Fruit fly (Drosophila melanogaster) whole organism, wandering third instar larva: ENCODE data around the gene faf.

Experiments used
- Abd-B ChIP-seq: fragments of >200 bp; optimal IDR thresholded peaks from 2 replicates; lab custom pipeline; 2017; ENCODE audit warnings: missing biosample characterization, missing genetic modification characterization
- CG32264 ChIP-seq: fragments of 200-800 bp; sonication (Bioruptor generic); optimal IDR thresholded peaks from 2 replicates; lab custom pipeline; 2016; ENCODE audit warnings: missing biosample characterization, missing genetic modification characterization
- CG9705 ChIP-seq: fragments of 200-800 bp; sonication (Bioruptor generic); optimal IDR thresholded peaks from 2 replicates; lab custom pipeline; 2018; ENCODE audit warnings: missing biosample characterization, mild to moderate bottlenecking, missing genetic modification characterization
- CrebA ChIP-seq: fragments of 200-800 bp; sonication (Bioruptor generic); optimal IDR thresholded peaks from 2 replicates; lab custom pipeline; 2016; ENCODE audit warnings: missing biosample characterization, mild to moderate bottlenecking, missing genetic modification characterization, borderline replicate concordance
- Dfd ChIP-seq: fragments of >200 bp; optimal IDR thresholded peaks from 2 replicates; lab custom pipeline; 2017; ENCODE audit warnings: missing biosample characterization, missing genetic modification characterization
- Dif ChIP-seq: fragments of 200-275, 200-300 bp; sonication (Bioruptor generic); optimal IDR thresholded peaks from 2 replicates; lab custom pipeline; 2018; ENCODE audit warnings: missing biosample characterization, missing genetic modification characterization; ENCODE audit not compliant: partially characterized antibody
- GATAd ChIP-seq: sonication (Bioruptor generic); optimal IDR thresholded peaks from 2 replicates; lab custom pipeline; 2016; ENCODE audit warnings: missing biosample characterization, missing genetic modification characterization
- HLH106 ChIP-seq: fragments of 200-800 bp; optimal IDR thresholded peaks from 3 replicates; lab custom pipeline; 2019; ENCODE audit warnings: missing biosample characterization, mild to moderate bottlenecking, missing genetic modification characterization, moderate library complexity
- Hnf4 ChIP-seq: fragments of 200-800 bp; sonication (Bioruptor generic); optimal IDR thresholded peaks from 2 replicates; lab custom pipeline; 2016; ENCODE audit warnings: missing biosample characterization, mild to moderate bottlenecking, missing genetic modification characterization
- Hr78 ChIP-seq: fragments of >200 bp; optimal IDR thresholded peaks from 2 replicates; lab custom pipeline; 2017; ENCODE audit warnings: missing biosample characterization, missing genetic modification characterization
- Hr83 ChIP-seq: fragments of 200-300 bp; sonication (Bioruptor generic); optimal IDR thresholded peaks from 2 replicates; lab custom pipeline; 2016; ENCODE audit warnings: missing biosample characterization, mild to moderate bottlenecking, missing genetic modification characterization, moderate library complexity; ENCODE audit not compliant: poor library complexity, severe bottlenecking
- Jra ChIP-seq: sonication (Bioruptor generic); optimal IDR thresholded peaks from 2 replicates; lab custom pipeline; 2016; ENCODE audit warnings: missing biosample characterization, missing genetic modification characterization
- Mio ChIP-seq: sonication (Bioruptor generic); optimal IDR thresholded peaks from 2 replicates; lab custom pipeline; 2016; ENCODE audit warnings: missing biosample characterization, missing genetic modification characterization
- Myc ChIP-seq: fragments of >200 bp; optimal IDR thresholded peaks from 2 replicates; lab custom pipeline; 2017
- N ChIP-seq: fragments of >200 bp; optimal IDR thresholded peaks from 2 replicates; lab custom pipeline; 2018; ENCODE audit warnings: missing biosample characterization, missing external identifiers, missing genetic modification characterization
- OdsH ChIP-seq: fragments of 200-800 bp; sonication (Bioruptor generic); optimal IDR thresholded peaks from 2 replicates; lab custom pipeline; 2016; ENCODE audit warnings: missing biosample characterization, mild to moderate bottlenecking, missing genetic modification characterization
- Rel ChIP-seq, 2 experiments: fragments of 200-800 bp; sonication (Bioruptor generic) in 1 of 2; optimal IDR thresholded peaks; 2 replicates in 1 of 2; 3 replicates in 1 of 2; lab custom pipeline; 2016 to 2019; ENCODE audit warnings: mild to moderate bottlenecking in 2 of 2, missing biosample characterization in 2 of 2, missing genetic modification characterization in 2 of 2, moderate library complexity in 1 of 2
- Sp1 ChIP-seq: fragments of 200-800 bp; sonication (Bioruptor generic); optimal IDR thresholded peaks from 3 replicates; lab custom pipeline; 2019; ENCODE audit warnings: missing biosample characterization, mild to moderate bottlenecking, missing genetic modification characterization, moderate library complexity
- Vsx2 ChIP-seq: fragments of 200-300, 225-300 bp; sonication (Bioruptor generic); optimal IDR thresholded peaks from 2 replicates; lab custom pipeline; 2018; ENCODE audit warnings: missing biosample characterization, missing genetic modification characterization; ENCODE audit not compliant: partially characterized antibody
- br ChIP-seq: fragments of 200-800 bp; sonication (Bioruptor generic); optimal IDR thresholded peaks from 2 replicates; lab custom pipeline; 2016; ENCODE audit warnings: missing biosample characterization, missing genetic modification characterization
- brk ChIP-seq: fragments of 200-800 bp; sonication (Bioruptor generic); optimal IDR thresholded peaks from 2 replicates; lab custom pipeline; 2016; ENCODE audit warnings: missing biosample characterization, mild to moderate bottlenecking, missing genetic modification characterization
- dl ChIP-seq, 2 experiments: fragments of 175-275, 200-275 bp in 1 of 2; fragments of 200-275 bp in 1 of 2; sonication (Bioruptor generic); optimal IDR thresholded peaks; lab custom pipeline; 2018; ENCODE audit warnings: mild to moderate bottlenecking in 2 of 2, missing biosample characterization in 2 of 2, missing genetic modification characterization in 2 of 2, moderate library complexity in 2 of 2; ENCODE audit not compliant: partially characterized antibody in 2 of 2, insufficient read depth in 1 of 2
- dmrt93B ChIP-seq: fragments of 200-800 bp; sonication (Bioruptor generic); optimal IDR thresholded peaks from 2 replicates; lab custom pipeline; 2018; ENCODE audit warnings: missing biosample characterization, mild to moderate bottlenecking, missing genetic modification characterization
- dsf ChIP-seq: sonication (Bioruptor generic); optimal IDR thresholded peaks from 2 replicates; lab custom pipeline; 2016; ENCODE audit warnings: missing biosample characterization, missing genetic modification characterization, borderline replicate concordance
- ey ChIP-seq: fragments of 200-800 bp; sonication (Bioruptor generic); optimal IDR thresholded peaks from 2 replicates; lab custom pipeline; 2016; ENCODE audit warnings: missing biosample characterization, missing genetic modification characterization
- foxo ChIP-seq, 2 experiments: fragments of 200-800 bp; sonication (Bioruptor generic); optimal IDR thresholded peaks; 2 replicates in 1 of 2; 3 replicates in 1 of 2; lab custom pipeline; 2016 to 2017; ENCODE audit warnings: missing biosample characterization in 2 of 2, missing genetic modification characterization in 2 of 2
- fru ChIP-seq: fragments of 200-800 bp; sonication (Bioruptor generic); optimal IDR thresholded peaks from 3 replicates; lab custom pipeline; 2016; ENCODE audit warnings: missing biosample characterization, mild to moderate bottlenecking, missing genetic modification characterization
- h ChIP-seq: fragments of 200-800 bp; sonication (Bioruptor generic); optimal IDR thresholded peaks from 3 replicates; lab custom pipeline; 2016; ENCODE audit warnings: missing biosample characterization, mild to moderate bottlenecking, missing genetic modification characterization
- jim ChIP-seq: fragments of 175-275, 200-325 bp; sonication (Bioruptor generic); optimal IDR thresholded peaks from 2 replicates; lab custom pipeline; 2016; ENCODE audit warnings: missing biosample characterization, mild to moderate bottlenecking, missing genetic modification characterization
- lola ChIP-seq: fragments of >200 bp; optimal IDR thresholded peaks from 2 replicates; lab custom pipeline; 2017; ENCODE audit warnings: missing biosample characterization, missing genetic modification characterization
- pan ChIP-seq: fragments of >200 bp; optimal IDR thresholded peaks from 2 replicates; lab custom pipeline; 2017
- psq ChIP-seq: fragments of 200-800 bp; sonication (Bioruptor generic); optimal IDR thresholded peaks from 3 replicates; lab custom pipeline; 2017; ENCODE audit warnings: missing biosample characterization, mild to moderate bottlenecking, missing genetic modification characterization, moderate library complexity
- rgr ChIP-seq: fragments of 200-800 bp; sonication (Bioruptor generic); optimal IDR thresholded peaks from 3 replicates; lab custom pipeline; 2016; ENCODE audit warnings: missing biosample characterization, mild to moderate bottlenecking, missing genetic modification characterization
- sage ChIP-seq: fragments of 200-800 bp; sonication (Bioruptor generic); optimal IDR thresholded peaks from 2 replicates; lab custom pipeline; 2016; ENCODE audit warnings: missing biosample characterization, mild to moderate bottlenecking, missing genetic modification characterization
- sv ChIP-seq: fragments of 200-800 bp; sonication (Bioruptor generic); optimal IDR thresholded peaks from 3 replicates; lab custom pipeline; 2016; ENCODE audit warnings: missing biosample characterization, missing genetic modification characterization
- tai ChIP-seq: sonication (Bioruptor generic); optimal IDR thresholded peaks from 2 replicates; lab custom pipeline; 2016; ENCODE audit warnings: missing biosample characterization, missing genetic modification characterization
- usp ChIP-seq: fragments of >200 bp; optimal IDR thresholded peaks from 2 replicates; lab custom pipeline; 2017; ENCODE audit warnings: missing biosample characterization, missing genetic modification characterization
- woc ChIP-seq: sonication (Bioruptor generic); optimal IDR thresholded peaks from 2 replicates; lab custom pipeline; 2016; ENCODE audit warnings: missing biosample characterization, mild to moderate bottlenecking, missing genetic modification characterization

Gene faf

DNA sequence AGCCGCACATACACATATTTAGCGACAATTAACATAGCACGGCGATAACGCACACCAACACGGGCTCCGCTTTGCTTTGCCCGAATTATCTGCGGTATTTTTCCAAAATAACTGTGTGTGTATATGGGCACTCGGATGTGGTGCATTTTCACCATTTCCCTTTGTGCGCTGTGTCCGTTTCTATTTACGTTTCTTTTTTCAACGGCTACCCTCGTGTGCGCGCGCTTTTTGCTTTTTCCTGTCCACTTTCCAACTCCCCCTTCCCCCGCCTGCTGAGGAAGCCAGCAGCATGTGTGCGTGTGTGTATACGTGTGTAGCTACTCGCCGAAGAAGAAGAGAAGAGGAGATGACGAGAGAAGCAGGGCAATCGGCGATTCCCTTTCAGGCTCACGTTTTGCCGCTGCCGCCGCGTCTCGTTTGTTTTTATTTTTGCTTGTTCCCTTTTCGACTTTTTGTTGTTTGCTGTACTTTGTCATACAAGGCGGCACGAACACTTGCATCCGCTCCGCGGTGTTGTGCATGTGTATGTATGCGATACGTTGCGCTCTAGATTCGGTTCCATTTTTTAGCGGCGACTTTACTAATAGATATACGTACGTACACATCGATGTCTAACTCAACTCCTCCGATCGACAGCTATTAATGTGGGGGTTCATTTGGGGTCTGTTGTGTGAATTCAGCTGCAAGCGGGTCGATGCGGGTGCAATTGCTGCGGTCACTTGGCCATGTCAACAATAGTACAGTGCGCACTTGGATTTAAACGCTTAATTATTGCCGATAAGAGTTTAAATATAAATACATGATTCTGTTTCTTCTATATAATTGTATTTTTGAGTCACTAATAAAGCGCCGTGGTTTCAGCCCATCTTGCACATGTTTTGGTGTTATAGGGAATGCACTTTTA is 28.5 kb upstream of the faf start:
- TF ChIP-seq br (GFP tag; lab: Kevin White, UChicago) (peak; percentile 18), jim (GFP tag; lab: Kevin White, UChicago) (no peak), HLH106 (tag; lab: Kevin White, UChicago) (no peak), h (peak; percentile 30), Hr83 (GFP tag; lab: Kevin White, UChicago) (no peak), CG9705 (GFP tag; lab: Kevin White, UChicago) (no peak), psq (GFP tag; lab: Kevin White, UChicago) (peak; percentile 100), Dfd (GFP tag; lab: Kevin White, UChicago) (no peak), foxo (GFP tag; optimal IDR thresholded peaks at IDR 0.05; lab: Kevin White, UChicago) (peak in 1 of 2 experiments; percentile 40), usp (GFP tag; lab: Kevin White, UChicago) (no peak), N (GFP tag; lab: Kevin White, UChicago) (peak; percentile 81), Dif (peak; percentile 20), Jra (no peak), GATAd (GFP tag; lab: Kevin White, UChicago) (no peak), lola (no peak), pan (lab: Kevin White, UChicago) (no peak), brk (GFP tag; lab: Kevin White, UChicago) (no peak), Myc (lab: Kevin White, UChicago) (no peak), Rel (GFP tag; optimal IDR thresholded peaks at IDR 0.05; lab: Kevin White, UChicago) (peak; percentile 53), Rel (tag; optimal IDR thresholded peaks at IDR 0.05; lab: Kevin White, UChicago) (peak; percentile 59), dl (GFP tag; optimal IDR thresholded peaks at IDR 0.05; lab: Kevin White, UChicago; ENCODE audit: insufficient read depth in 1 of 2, partially characterized antibody in 2 of 2) (no peak), fru (GFP tag; lab: Kevin White, UChicago) (peak; percentile 41), Hr78 (peak; percentile 6), woc (GFP tag; lab: Kevin White, UChicago) (no peak), sv (GFP tag; lab: Kevin White, UChicago) (no peak), CrebA (GFP tag; lab: Kevin White, UChicago) (no peak), ey (GFP tag; lab: Kevin White, UChicago) (no peak), dsf (GFP tag; lab: Kevin White, UChicago) (no peak), sage (GFP tag; lab: Kevin White, UChicago) (no peak), dmrt93B (GFP tag; lab: Kevin White, UChicago) (no peak), Hnf4 (peak; percentile 4), rgr (GFP tag; lab: Kevin White, UChicago) (peak; percentile 21), Vsx2 (GFP tag; lab: Kevin White, UChicago) (no peak), tai (no peak), OdsH (GFP tag; lab: Kevin White, UChicago) (no peak), CG32264 (GFP tag; lab: Kevin White, UChicago) (no peak), Sp1 (GFP tag; lab: Kevin White, UChicago) (peak; percentile 61), Abd-B (no peak), Mio (GFP tag; lab: Kevin White, UChicago) (no peak)

dm6 chr3R:31754605-31755004 is 22.2 kb upstream of the faf start, which contains the start of gene salt:
salt (minus strand) TSS chr3R:31754705.
- TF ChIP-seq sage (GFP tag; lab: Kevin White, UChicago) (no peak), usp (GFP tag; lab: Kevin White, UChicago) (no peak), Dfd (GFP tag; lab: Kevin White, UChicago) (no peak), sv (GFP tag; lab: Kevin White, UChicago) (no peak), lola (no peak), Sp1 (GFP tag; lab: Kevin White, UChicago) (no peak), Hr78 (no peak), dl (GFP tag; optimal IDR thresholded peaks at IDR 0.05; lab: Kevin White, UChicago; ENCODE audit: insufficient read depth in 1 of 2, partially characterized antibody in 2 of 2) (no peak), Mio (GFP tag; lab: Kevin White, UChicago) (no peak), CG32264 (GFP tag; lab: Kevin White, UChicago) (no peak), rgr (GFP tag; lab: Kevin White, UChicago) (no peak), woc (GFP tag; lab: Kevin White, UChicago) (no peak), h (no peak), GATAd (GFP tag; lab: Kevin White, UChicago) (no peak), HLH106 (tag; lab: Kevin White, UChicago) (no peak), Jra (no peak), pan (lab: Kevin White, UChicago) (no peak), CrebA (GFP tag; lab: Kevin White, UChicago) (no peak), Hr83 (GFP tag; lab: Kevin White, UChicago) (no peak), fru (GFP tag; lab: Kevin White, UChicago) (no peak)
